Worm (Caenorhabditis elegans) whole organism, early embryonic: Measurements from ENCODE around the gene unc-98.

Source experiments
- F13C5.2 ChIP-seq: sonication (generic microtip); optimal IDR thresholded peaks from 2 replicates; lab custom pipeline; 2017; ENCODE audit warnings: mild to moderate bottlenecking, missing genetic modification characterization, inconsistent platforms, missing compliant biosample characterization
- tra-4 ChIP-seq: sonication (generic microtip); optimal IDR thresholded peaks from 2 replicates; lab custom pipeline; 2017; ENCODE audit warnings: missing genetic modification characterization, missing compliant biosample characterization

- TF ChIP-seq F13C5.2 (tag; lab: Kevin White, UChicago) (no peak), tra-4 (tag; lab: Kevin White, UChicago) (no peak)
Measured at ce11 chrX:7562625-7563024, 10.8 kb downstream of the unc-98 start, which contains the start of gene sto-1.
